Worm (Caenorhabditis elegans) whole organism, mixed stage, embryonic: ENCODE measurements around the gene ace-4.

Source experiments
- bed-3 ChIP-seq: fragments of 200-800 bp; sonication (Bioruptor generic); optimal IDR thresholded peaks from 3 replicates; lab custom pipeline; 2018; ENCODE audit warnings: mild to moderate bottlenecking, missing genetic modification characterization, moderate library complexity, missing compliant biosample characterization
- blmp-1 ChIP-seq: fragments of 150-350 bp; optimal IDR thresholded peaks from 2 replicates; lab custom pipeline; 2014; ENCODE audit warnings: missing biosample characterization, missing genetic modification characterization
- ceh-39 ChIP-seq: fragments of 150-350 bp; optimal IDR thresholded peaks from 2 replicates; lab custom pipeline; 2014; ENCODE audit warnings: missing biosample characterization, missing genetic modification characterization
- ces-1 ChIP-seq: fragments of 150-350 bp; optimal IDR thresholded peaks from 2 replicates; lab custom pipeline; 2014; ENCODE audit warnings: missing biosample characterization, missing genetic modification reagents, missing genetic modification characterization
- lin-13 ChIP-seq: fragments of 150-350 bp; optimal IDR thresholded peaks from 2 replicates; lab custom pipeline; 2014; ENCODE audit warnings: missing biosample characterization, missing genetic modification characterization
- lin-32 ChIP-seq: fragments of 200-800 bp; sonication (Bioruptor generic); optimal IDR thresholded peaks from 2 replicates; lab custom pipeline; 2018; ENCODE audit warnings: mild to moderate bottlenecking, missing genetic modification characterization, missing compliant biosample characterization
- lsy-2 ChIP-seq: fragments of 150-350 bp; optimal IDR thresholded peaks from 2 replicates; lab custom pipeline; 2014; ENCODE audit warnings: missing biosample characterization, missing genetic modification characterization
- nhr-12 ChIP-seq: fragments of 150-350 bp; optimal IDR thresholded peaks from 2 replicates; lab custom pipeline; 2014; ENCODE audit warnings: missing biosample characterization, missing genetic modification characterization
- nhr-28 ChIP-seq: fragments of 150-350 bp; optimal IDR thresholded peaks from 2 replicates; lab custom pipeline; 2014; ENCODE audit warnings: missing biosample characterization, missing genetic modification characterization
- nhr-76 ChIP-seq: sonication (generic microtip); optimal IDR thresholded peaks from 2 replicates; lab custom pipeline; 2017; ENCODE audit warnings: missing biosample characterization, missing genetic modification characterization
- snpc-4 ChIP-seq: fragments of 150-350 bp; optimal IDR thresholded peaks from 2 replicates; lab custom pipeline; 2014; ENCODE audit warnings: missing biosample characterization, missing genetic modification characterization
- unc-62 ChIP-seq: fragments of 150-350 bp; optimal IDR thresholded peaks from 2 replicates; lab custom pipeline; 2014; ENCODE audit warnings: missing biosample characterization, missing genetic modification reagents, missing genetic modification characterization
- zip-8 ChIP-seq: fragments of 150-350 bp; optimal IDR thresholded peaks from 2 replicates; lab custom pipeline; 2014; ENCODE audit warnings: missing biosample characterization, missing genetic modification characterization
- ztf-11 ChIP-seq: fragments of 150-350 bp; optimal IDR thresholded peaks from 2 replicates; lab custom pipeline; 2014; ENCODE audit warnings: missing biosample characterization, missing genetic modification characterization

DNA sequence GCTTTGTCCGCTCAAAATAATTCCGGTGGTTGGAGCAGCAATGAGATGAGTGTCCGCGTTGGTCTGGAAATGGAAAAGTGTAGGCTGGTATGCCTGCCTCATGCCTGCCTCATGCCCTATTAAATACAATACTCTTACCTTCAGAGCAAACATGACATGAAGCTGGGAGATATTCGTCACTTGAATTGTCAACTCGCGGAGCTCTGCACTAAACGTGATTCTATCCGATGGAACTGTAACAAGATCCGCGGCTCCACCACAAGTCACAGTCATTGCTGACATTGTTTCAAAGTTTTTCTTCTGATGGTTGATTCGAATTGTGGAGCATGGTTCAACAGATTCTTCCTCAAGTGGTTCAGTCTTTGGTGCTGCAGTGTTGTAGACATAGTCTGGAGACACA, 24.7 kb upstream of the ace-4 start:
- TF ChIP-seq nhr-12 (tag; lab: Kevin White, UChicago) (no peak), unc-62 (no peak), nhr-76 (tag; lab: Kevin White, UChicago) (no peak), lin-32 (GFP tag; lab: Kevin White, UChicago) (no peak), ces-1 (GFP tag; lab: Kevin White, UChicago) (no peak), snpc-4 (tag; lab: Kevin White, UChicago) (no peak), bed-3 (GFP tag; lab: Kevin White, UChicago) (no peak), lin-13 (tag; lab: Kevin White, UChicago) (no peak), lsy-2 (tag; lab: Kevin White, UChicago) (no peak), zip-8 (no peak), blmp-1 (tag; lab: Kevin White, UChicago) (no peak), ceh-39 (tag; lab: Kevin White, UChicago) (no peak), ztf-11 (tag; lab: Kevin White, UChicago) (no peak), nhr-28 (tag; lab: Kevin White, UChicago) (no peak)
